Fruit fly (Drosophila melanogaster) S2 (cell line): ENCODE data around the gene Nfs1.

Source experiments
- CG8478 ChIP-seq: fragments of >200 bp; optimal IDR thresholded peaks from 2 replicates; lab custom pipeline; 2018
- CTCF ChIP-seq, 2 experiments: fragments of >200 bp; optimal IDR thresholded peaks; 2 replicates each; lab custom pipeline; 2018

- no peak for TF ChIP-seq CG8478 (lab: Kevin White, UChicago)
- no peak for TF ChIP-seq CTCF (optimal IDR thresholded peaks at IDR 0.05; lab: Kevin White, UChicago)
Measured at dm6 chr2L:12030552-12031131, 31.2 kb downstream of the Nfs1 start.
